Worm (Caenorhabditis elegans) whole organism, early embryonic: ENCODE measurements around the gene T13C5.2.

Experiments
- ama-1 ChIP-seq: fragments of 150-350 bp; optimal IDR thresholded peaks from 2 replicates; lab custom pipeline; 2014
- ets-7 ChIP-seq: sonication (generic microtip); optimal IDR thresholded peaks from 2 replicates; lab custom pipeline; 2016; ENCODE audit warnings: missing genotype, missing genetic modification characterization, missing compliant biosample characterization
- flt-1 ChIP-seq: fragments of 200-800 bp; sonication (Bioruptor generic); IDR thresholded peaks from 2 replicates; pipeline ENCODE4 v1.3.6; 2022; ENCODE audit warnings: missing genetic modification characterization, missing compliant biosample characterization
- hmbx-1 ChIP-seq: sonication (generic microtip); optimal IDR thresholded peaks from 2 replicates; lab custom pipeline; 2016; ENCODE audit warnings: mild to moderate bottlenecking, missing genetic modification characterization, missing compliant biosample characterization
- pes-1 ChIP-seq: fragments of 200-800 bp; sonication (Bioruptor generic); IDR thresholded peaks from 2 replicates; pipeline ENCODE4 v1.3.6; 2022; ENCODE audit warnings: missing genetic modification reagents, missing genetic modification characterization, missing compliant biosample characterization
- tbx-37 ChIP-seq: fragments of 200-800 bp; sonication (Bioruptor generic); conservative IDR thresholded peaks from 2 replicates; pipeline ENCODE4 v1.3.6; 2022; ENCODE audit warnings: missing genetic modification reagents, missing genetic modification characterization, missing compliant biosample characterization

- TF ChIP-seq hmbx-1 (tag; lab: Kevin White, UChicago) (no peak), ets-7 (tag; lab: Kevin White, UChicago) (no peak), ama-1 (no peak), pes-1 (GFP tag; lab: Robert Waterston, UW) (no peak), tbx-37 (GFP tag; lab: Robert Waterston, UW) (no peak), flt-1 (GFP tag; lab: Robert Waterston, UW) (no peak)
Observed at ce11 chrX:6150949-6151519, 33.8 kb upstream of the T13C5.2 start.
